Fruit fly (Drosophila melanogaster) whole organism, prepupa: ENCODE data around the gene CG16959.

ENCODE experiments used
- Blimp-1 ChIP-seq: fragments of 200-800 bp; sonication (Bioruptor generic); optimal IDR thresholded peaks from 3 replicates; lab custom pipeline; 2017; ENCODE audit warnings: missing biosample characterization, missing genetic modification characterization, mild to moderate bottlenecking, moderate library complexity, missing genetic modification reagents
- CG10631 ChIP-seq: fragments of 200-800 bp; sonication (Bioruptor generic); optimal IDR thresholded peaks from 2 replicates; lab custom pipeline; 2016; ENCODE audit warnings: missing biosample characterization, missing genetic modification characterization
- CG10669 ChIP-seq: fragments of 200-800 bp; sonication (Bioruptor generic); optimal IDR thresholded peaks from 3 replicates; lab custom pipeline; 2018; ENCODE audit warnings: missing biosample characterization, mild to moderate bottlenecking, missing genetic modification characterization, moderate library complexity
- CG11294 ChIP-seq: fragments of 200-800 bp; sonication (Bioruptor generic); IDR thresholded peaks from 2 replicates; pipeline ENCODE4 v1.3.6; 2022; ENCODE audit warnings: missing biosample characterization, missing genetic modification characterization
- CG11762 ChIP-seq: fragments of 200-800 bp; sonication (Bioruptor generic); optimal IDR thresholded peaks from 3 replicates; lab custom pipeline; 2016; ENCODE audit warnings: missing biosample characterization, missing genetic modification characterization; ENCODE audit not compliant: insufficient read depth
- CG1621 ChIP-seq: fragments of 200-800 bp; sonication (Bioruptor generic); optimal IDR thresholded peaks from 3 replicates; lab custom pipeline; 2018; ENCODE audit warnings: missing biosample characterization, mild to moderate bottlenecking, missing genetic modification characterization
- CG16779 ChIP-seq: fragments of 200-800 bp; sonication (Bioruptor generic); optimal IDR thresholded peaks from 3 replicates; lab custom pipeline; 2017; ENCODE audit warnings: missing biosample characterization, mild to moderate bottlenecking, missing genetic modification characterization
- CG3032 ChIP-seq: fragments of 200-800 bp; optimal IDR thresholded peaks from 2 replicates; lab custom pipeline; 2019; ENCODE audit warnings: missing biosample characterization, mild to moderate bottlenecking, missing genetic modification characterization, moderate library complexity
- CG31627 ChIP-seq: fragments of 200-800 bp; sonication (Bioruptor generic); optimal IDR thresholded peaks from 3 replicates; lab custom pipeline; 2016; ENCODE audit warnings: missing biosample characterization, missing genetic modification characterization
- CG32006 ChIP-seq: fragments of 200-800 bp; sonication (Bioruptor generic); optimal IDR thresholded peaks from 3 replicates; lab custom pipeline; 2017; ENCODE audit warnings: missing biosample characterization, mild to moderate bottlenecking, missing genetic modification characterization
- CG34406 ChIP-seq: fragments of 200-800 bp; sonication (Bioruptor generic); optimal IDR thresholded peaks from 3 replicates; lab custom pipeline; 2016; ENCODE audit warnings: missing biosample characterization, missing genetic modification characterization
- CG3919 ChIP-seq: fragments of 200-800 bp; sonication (Bioruptor generic); optimal IDR thresholded peaks from 3 replicates; lab custom pipeline; 2016; ENCODE audit warnings: missing biosample characterization, missing genetic modification characterization
- CG4318 ChIP-seq: fragments of 200-800 bp; sonication (Bioruptor generic); optimal IDR thresholded peaks from 3 replicates; lab custom pipeline; 2017; ENCODE audit warnings: missing biosample characterization, mild to moderate bottlenecking, missing genetic modification characterization
- CG6276 ChIP-seq: fragments of 200-800 bp; sonication (Bioruptor generic); optimal IDR thresholded peaks from 2 replicates; lab custom pipeline; 2017; ENCODE audit warnings: missing biosample characterization, mild to moderate bottlenecking, missing genetic modification characterization
- CG6792 ChIP-seq: fragments of 200-800 bp; sonication (Bioruptor generic); optimal IDR thresholded peaks from 3 replicates; lab custom pipeline; 2016; ENCODE audit warnings: missing biosample characterization, missing genetic modification characterization
- CG6808 ChIP-seq: fragments of 200-800 bp; sonication (Bioruptor generic); optimal IDR thresholded peaks from 3 replicates; lab custom pipeline; 2017; ENCODE audit warnings: missing biosample characterization, missing genetic modification characterization, mild to moderate bottlenecking, moderate library complexity, missing genetic modification reagents
- CG6854 ChIP-seq: fragments of 200-800 bp; sonication (Bioruptor generic); optimal IDR thresholded peaks from 2 replicates; lab custom pipeline; 2017; ENCODE audit warnings: missing biosample characterization, mild to moderate bottlenecking, missing genetic modification characterization
- CG8119 ChIP-seq: fragments of 200-800 bp; sonication (Bioruptor generic); IDR thresholded peaks from 3 replicates; pipeline ENCODE4 v1.3.6; 2022; ENCODE audit warnings: missing biosample characterization, missing genetic modification characterization
- CG8632 ChIP-seq: fragments of 200-800 bp; sonication (Bioruptor generic); optimal IDR thresholded peaks from 3 replicates; lab custom pipeline; 2016; ENCODE audit warnings: missing biosample characterization, missing genetic modification characterization
- CG9139 ChIP-seq: fragments of 200-800 bp; sonication (Bioruptor generic); optimal IDR thresholded peaks from 3 replicates; lab custom pipeline; 2017; ENCODE audit warnings: missing biosample characterization, mild to moderate bottlenecking, missing genetic modification characterization
- Eip78C ChIP-seq: fragments of 200-800 bp; sonication (Bioruptor generic); peaks from one replicate; lab custom pipeline; 2016; ENCODE audit warnings: missing biosample characterization, missing genetic modification characterization
- Ets21C ChIP-seq: fragments of 200-800 bp; sonication (Bioruptor generic); optimal IDR thresholded peaks from 3 replicates; lab custom pipeline; 2016; ENCODE audit warnings: missing biosample characterization, missing genetic modification characterization
- Ets96B ChIP-seq: fragments of 200-800 bp; optimal IDR thresholded peaks from 2 replicates; lab custom pipeline; 2019; ENCODE audit warnings: missing biosample characterization, mild to moderate bottlenecking, missing genetic modification characterization, moderate library complexity
- Gug ChIP-seq: fragments of 200-800 bp; sonication (Bioruptor generic); IDR thresholded peaks from 2 replicates; pipeline ENCODE4 v1.3.6; 2022; ENCODE audit warnings: missing biosample characterization, missing genetic modification characterization
- Hr38 ChIP-seq: sonication (Bioruptor generic); optimal IDR thresholded peaks from 2 replicates; lab custom pipeline; 2016; ENCODE audit warnings: missing biosample characterization, missing genetic modification characterization
- Hr39 ChIP-seq: fragments of 200-800 bp; sonication (Bioruptor generic); optimal IDR thresholded peaks from 2 replicates; lab custom pipeline; 2016; ENCODE audit warnings: missing biosample characterization, missing genetic modification characterization
- Hr4 ChIP-seq: fragments of 200-800 bp; sonication (Bioruptor generic); optimal IDR thresholded peaks from 3 replicates; lab custom pipeline; 2016; ENCODE audit warnings: missing biosample characterization, missing genetic modification characterization
- Lpt ChIP-seq: fragments of 200-800 bp; sonication (Bioruptor generic); optimal IDR thresholded peaks from 3 replicates; lab custom pipeline; 2016; ENCODE audit warnings: missing biosample characterization, missing genetic modification characterization
- Smox ChIP-seq: fragments of 200-800 bp; sonication (Bioruptor generic); optimal IDR thresholded peaks from 3 replicates; lab custom pipeline; 2016; ENCODE audit warnings: missing biosample characterization, missing genetic modification characterization
- Sox14 ChIP-seq: fragments of 200-800 bp; sonication (Bioruptor generic); optimal IDR thresholded peaks from 3 replicates; lab custom pipeline; 2016; ENCODE audit warnings: missing biosample characterization, missing genetic modification characterization
- acj6 ChIP-seq: fragments of 200-800 bp; sonication (Bioruptor generic); optimal IDR thresholded peaks from 3 replicates; lab custom pipeline; 2016; ENCODE audit warnings: missing biosample characterization, missing genetic modification characterization
- cyc ChIP-seq: fragments of 200-800 bp; sonication (Bioruptor generic); optimal IDR thresholded peaks from 3 replicates; lab custom pipeline; 2016; ENCODE audit warnings: missing biosample characterization, missing genetic modification characterization
- dsx ChIP-seq: fragments of 200-800 bp; optimal IDR thresholded peaks from 3 replicates; lab custom pipeline; 2019; ENCODE audit warnings: missing biosample characterization, mild to moderate bottlenecking, missing genetic modification characterization, moderate library complexity; ENCODE audit not compliant: poor library complexity, severe bottlenecking
- eg ChIP-seq: fragments of 200-800 bp; sonication (Bioruptor generic); IDR thresholded peaks from 3 replicates; pipeline ENCODE4 v1.3.6; 2022; ENCODE audit warnings: missing biosample characterization, missing genetic modification characterization
- esn ChIP-seq: fragments of 200-800 bp; sonication (Bioruptor generic); optimal IDR thresholded peaks from 2 replicates; lab custom pipeline; 2016; ENCODE audit warnings: missing biosample characterization, mild to moderate bottlenecking, missing genetic modification characterization, moderate library complexity
- fd59A ChIP-seq: fragments of 200-800 bp; sonication (Bioruptor generic); optimal IDR thresholded peaks from 2 replicates; lab custom pipeline; 2017; ENCODE audit warnings: missing biosample characterization, mild to moderate bottlenecking, missing genetic modification characterization, missing genetic modification reagents
- fd85E ChIP-seq: fragments of 200-800 bp; sonication (Bioruptor generic); optimal IDR thresholded peaks from 3 replicates; lab custom pipeline; 2016; ENCODE audit warnings: missing biosample characterization, missing genetic modification characterization
- fkh ChIP-seq: fragments of 200-800 bp; sonication (Bioruptor generic); optimal IDR thresholded peaks from 3 replicates; lab custom pipeline; 2017; ENCODE audit warnings: missing biosample characterization, mild to moderate bottlenecking, missing genetic modification characterization, moderate library complexity
- lz ChIP-seq: fragments of 200-800 bp; sonication (Bioruptor generic); optimal IDR thresholded peaks from 3 replicates; lab custom pipeline; 2016; ENCODE audit warnings: missing biosample characterization, missing genetic modification characterization
- net ChIP-seq: fragments of 200-800 bp; sonication (Bioruptor generic); optimal IDR thresholded peaks from 3 replicates; lab custom pipeline; 2016; ENCODE audit warnings: missing biosample characterization, missing genetic modification characterization
- pdm3 ChIP-seq: fragments of 200-800 bp; sonication (Bioruptor generic); optimal IDR thresholded peaks from 3 replicates; lab custom pipeline; 2016; ENCODE audit warnings: missing biosample characterization, missing genetic modification characterization
- salr ChIP-seq, 2 experiments: fragments of 200-800 bp; sonication (Bioruptor generic); optimal IDR thresholded peaks; 3 replicates each; lab custom pipeline; 2016 to 2018; ENCODE audit warnings: missing biosample characterization in 2 of 2, missing genetic modification characterization in 2 of 2, mild to moderate bottlenecking in 1 of 2
- spab ChIP-seq: fragments of 200-800 bp; sonication (Bioruptor generic); optimal IDR thresholded peaks from 2 replicates; lab custom pipeline; 2017; ENCODE audit warnings: missing biosample characterization, mild to moderate bottlenecking, missing genetic modification characterization, missing genetic modification reagents
- ss ChIP-seq, 2 experiments: fragments of 200-800 bp; sonication (Bioruptor generic); optimal IDR thresholded peaks; 2 replicates in 1 of 2; 3 replicates in 1 of 2; lab custom pipeline; 2017 to 2018; ENCODE audit warnings: mild to moderate bottlenecking in 2 of 2, missing biosample characterization in 2 of 2, missing genetic modification characterization in 2 of 2, moderate library complexity in 1 of 2
- svp ChIP-seq: fragments of 200-800 bp; sonication (Bioruptor generic); peaks from one replicate; lab custom pipeline; 2016; ENCODE audit warnings: missing biosample characterization, missing genetic modification characterization
- topi ChIP-seq: fragments of 200-800 bp; sonication (Bioruptor generic); optimal IDR thresholded peaks from 3 replicates; lab custom pipeline; 2016; ENCODE audit warnings: missing biosample characterization, missing genetic modification characterization
- vri ChIP-seq: fragments of 200-800 bp; sonication (Bioruptor generic); optimal IDR thresholded peaks from 3 replicates; lab custom pipeline; 2016; ENCODE audit warnings: missing biosample characterization, mild to moderate bottlenecking, missing genetic modification characterization

CG16959 gene

DNA sequence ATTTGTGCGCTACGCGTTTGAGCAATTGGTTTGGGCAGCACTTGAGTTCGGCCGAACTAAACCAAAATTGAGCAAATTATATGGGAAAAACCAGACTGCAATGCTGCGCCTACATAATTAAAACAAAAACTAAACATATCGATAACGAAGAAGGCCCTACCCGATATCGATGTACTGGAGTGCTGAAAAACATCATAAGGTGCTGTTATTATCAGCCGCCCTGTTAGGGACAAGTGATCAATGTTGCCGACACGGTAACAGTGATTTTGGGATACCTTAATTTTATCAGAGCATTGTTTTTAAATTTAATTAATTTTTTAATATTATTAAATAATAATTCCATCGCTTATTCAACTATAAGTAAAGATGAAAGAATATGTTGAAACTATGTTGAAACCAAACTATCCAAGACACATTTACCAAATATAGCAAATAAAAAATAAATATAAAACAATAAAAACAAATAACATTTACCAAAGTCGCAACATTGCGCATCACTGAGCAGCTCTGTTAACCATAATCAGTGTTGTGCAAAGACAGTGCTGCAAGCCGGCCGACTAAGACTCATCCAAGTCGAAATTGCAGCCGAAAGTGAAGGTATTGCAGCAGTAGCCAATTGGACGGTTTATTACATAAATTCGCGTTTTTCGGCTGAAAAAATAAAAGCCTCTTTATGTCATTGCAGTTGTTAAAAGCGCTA lies 30.4 kb downstream of the CG16959 start, which contains the start of the genes sstn, Plp and GlyRS (continued):
- TF ChIP-seq CG6854 (GFP tag; lab: Kevin White, UChicago) (no peak), Hr4 (GFP tag; lab: Kevin White, UChicago) (no peak), pdm3 (GFP tag; lab: Kevin White, UChicago) (peak; percentile 29), fd85E (no peak), CG11762 (GFP tag; lab: Kevin White, UChicago) (no peak), eg (GFP tag; lab: Robert Waterston, UW) (no peak), CG10631 (GFP tag; lab: Kevin White, UChicago) (peak; percentile 55), Ets96B (peak; percentile 28), CG32006 (peak; percentile 45), fd59A (GFP tag; lab: Kevin White, UChicago) (peak; percentile 17), CG6792 (peak; percentile 17), CG10669 (GFP tag; lab: Kevin White, UChicago) (no peak), Eip78C (GFP tag; lab: Kevin White, UChicago) (peak; percentile 57), topi (no peak), vri (peak; percentile 24), CG16779 (peak; percentile 0), esn (GFP tag; lab: Kevin White, UChicago) (peak; percentile 20), CG4318 (GFP tag; lab: Kevin White, UChicago) (no peak), salr (GFP tag; optimal IDR thresholded peaks at IDR 0.05; lab: Kevin White, UChicago) (peak in 1 of 2 experiments; percentile 19), CG3919 (GFP tag; lab: Kevin White, UChicago) (peak; percentile 18), dsx (GFP tag; lab: Kevin White, UChicago) (peak; percentile 41), Smox (GFP tag; lab: Kevin White, UChicago) (no peak), net (GFP tag; lab: Kevin White, UChicago) (peak; percentile 11), CG8119 (GFP tag; lab: Robert Waterston, UW) (no peak), spab (no peak), CG9139 (GFP tag; lab: Kevin White, UChicago) (no peak), CG34406 (peak; percentile 26), CG31627 (GFP tag; lab: Kevin White, UChicago) (no peak), CG6276 (GFP tag; lab: Kevin White, UChicago) (no peak), lz (GFP tag; lab: Kevin White, UChicago) (peak; percentile 0), CG3032 (peak; percentile 33), Hr38 (GFP tag; lab: Kevin White, UChicago) (no peak), Ets21C (no peak), CG1621 (no peak)

DNA sequence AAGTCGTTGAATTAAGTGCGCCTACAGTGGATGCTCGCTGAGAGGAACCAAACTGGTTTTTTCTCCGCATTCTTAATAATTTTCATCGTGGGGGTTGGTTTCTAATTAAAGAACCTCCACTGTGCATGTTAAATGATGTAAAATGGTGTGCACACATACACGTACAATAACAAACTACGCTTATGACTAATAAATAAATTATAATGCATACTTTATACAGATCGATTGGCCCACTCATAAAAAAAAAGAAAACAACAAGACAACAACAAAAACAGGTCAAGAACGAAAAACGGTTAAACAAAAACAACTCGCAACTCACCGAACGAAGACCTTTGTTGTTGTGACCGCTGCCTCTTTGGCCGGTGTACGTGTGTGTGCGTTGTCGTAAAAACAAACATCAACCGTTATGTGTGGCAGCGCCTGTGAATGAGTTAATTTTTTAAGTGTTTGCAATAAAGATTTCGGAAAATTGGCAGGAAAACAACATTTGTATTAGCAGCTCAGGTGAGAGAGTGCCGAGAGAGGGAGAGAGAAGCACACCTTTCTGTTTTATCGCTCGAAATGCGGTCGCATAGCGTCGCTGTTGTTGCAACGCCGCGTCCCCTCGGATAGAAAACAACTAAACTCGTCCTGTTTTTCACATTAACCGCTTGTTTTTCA lies 31.1 kb downstream of the CG16959 start:
- TF ChIP-seq CG11294 (GFP tag; lab: Robert Waterston, UW) (no peak), Hr39 (GFP tag; lab: Kevin White, UChicago) (peak; percentile 20), acj6 (GFP tag; lab: Kevin White, UChicago) (no peak), CG9139 (GFP tag; lab: Kevin White, UChicago) (no peak), cyc (GFP tag; lab: Kevin White, UChicago) (peak; percentile 29), svp (GFP tag; lab: Kevin White, UChicago) (peak; percentile 85), Sox14 (GFP tag; lab: Kevin White, UChicago) (peak; percentile 17), eg (GFP tag; lab: Robert Waterston, UW) (peak; percentile 48; the same call in 1 of the 3 replicates), CG6808 (GFP tag; lab: Kevin White, UChicago) (peak; percentile 32), topi (peak; percentile 44), Lpt (GFP tag; lab: Kevin White, UChicago) (no peak), CG8632 (GFP tag; lab: Kevin White, UChicago) (no peak), CG3032 (no peak), CG11762 (GFP tag; lab: Kevin White, UChicago) (no peak), Ets21C (peak; percentile 3), CG10669 (GFP tag; lab: Kevin White, UChicago) (no peak), Gug (GFP tag; lab: Robert Waterston, UW) (no peak), vri (peak; percentile 77), lz (GFP tag; lab: Kevin White, UChicago) (peak; percentile 2), Hr38 (GFP tag; lab: Kevin White, UChicago) (no peak), CG32006 (no peak), net (GFP tag; lab: Kevin White, UChicago) (no peak), Blimp-1 (GFP tag; lab: Kevin White, UChicago) (no peak), fkh (GFP tag; lab: Kevin White, UChicago) (peak; percentile 66), ss (GFP tag; optimal IDR thresholded peaks at IDR 0.05; lab: Kevin White, UChicago) (no peak), Hr4 (GFP tag; lab: Kevin White, UChicago) (peak; percentile 19), fd59A (GFP tag; lab: Kevin White, UChicago) (no peak), CG34406 (peak; percentile 15)
